Fruit fly (Drosophila melanogaster) whole organism, pupa: Measurements from ENCODE around the gene Sr-CIV.

ENCODE experiments used
- CG10348 ChIP-seq: fragments of 200-800 bp; sonication (Bioruptor generic); IDR thresholded peaks from 2 replicates; pipeline ENCODE4 v1.3.6; 2022; ENCODE audit warnings: missing biosample characterization, missing genetic modification characterization
- CG12605 ChIP-seq: fragments of 200-800 bp; sonication (Bioruptor generic); IDR thresholded peaks from 2 replicates; pipeline ENCODE4 v1.3.6; 2022; ENCODE audit warnings: missing biosample characterization, missing genetic modification characterization
- CG17806 ChIP-seq: fragments of 200-800 bp; sonication (Bioruptor generic); optimal IDR thresholded peaks from 2 replicates; lab custom pipeline; 2018; ENCODE audit warnings: missing biosample characterization, mild to moderate bottlenecking, missing genetic modification characterization, moderate library complexity
- CG34367 ChIP-seq: fragments of 200-800 bp; sonication (Bioruptor generic); optimal IDR thresholded peaks from 2 replicates; lab custom pipeline; 2018; ENCODE audit warnings: missing biosample characterization, mild to moderate bottlenecking, missing genetic modification characterization
- CG8159 ChIP-seq: fragments of 200-800 bp; sonication (Bioruptor generic); optimal IDR thresholded peaks from 3 replicates; lab custom pipeline; 2018; ENCODE audit warnings: missing biosample characterization, mild to moderate bottlenecking, missing genetic modification characterization, moderate library complexity
- CG8301 ChIP-seq: fragments of 200-800 bp; sonication (Bioruptor generic); optimal IDR thresholded peaks from 2 replicates; lab custom pipeline; 2018; ENCODE audit warnings: missing biosample characterization, mild to moderate bottlenecking, missing genetic modification characterization
- D1 ChIP-seq: fragments of 200-800 bp; sonication (Bioruptor generic); optimal IDR thresholded peaks from 2 replicates; lab custom pipeline; 2018; ENCODE audit warnings: missing biosample characterization, mild to moderate bottlenecking, missing genetic modification characterization, moderate library complexity
- EcR ChIP-seq: fragments of 200-800 bp; sonication (Bioruptor generic); optimal IDR thresholded peaks from 3 replicates; lab custom pipeline; 2019; ENCODE audit warnings: missing biosample characterization, missing genetic modification characterization, mild to moderate bottlenecking, moderate library complexity, missing genetic modification reagents
- gl ChIP-seq: fragments of 200-800 bp; sonication (Bioruptor generic); optimal IDR thresholded peaks from 2 replicates; lab custom pipeline; 2018; ENCODE audit warnings: missing biosample characterization, mild to moderate bottlenecking, missing genetic modification characterization
- rn ChIP-seq: fragments of 200-800 bp; sonication (Bioruptor generic); IDR thresholded peaks from 2 replicates; pipeline ENCODE4 v1.3.6; 2022; ENCODE audit warnings: missing biosample characterization, missing genetic modification characterization

- TF ChIP-seq CG8301 (tag; lab: Kevin White, UChicago) (no peak), rn (GFP tag; lab: Robert Waterston, UW) (no peak), EcR (no peak), D1 (no peak), CG10348 (GFP tag; lab: Robert Waterston, UW) (no peak), CG17806 (tag; lab: Kevin White, UChicago) (no peak), CG8159 (no peak), CG34367 (tag; lab: Kevin White, UChicago) (no peak), gl (tag; lab: Kevin White, UChicago) (no peak), CG12605 (GFP tag; lab: Robert Waterston, UW) (no peak)
These were observed 47.6 kb upstream of the Sr-CIV start for dm6 chr2L:3571457-3571856.
